Worm (Caenorhabditis elegans) whole organism, midembryonic: Measurements from ENCODE around the gene ZK616.3.

ENCODE experiments used
- T22C8.4 ChIP-seq: fragments of 200-800 bp; sonication (Bioruptor generic); IDR thresholded peaks from 2 replicates; pipeline ENCODE4 v1.3.6; 2022; ENCODE audit warnings: missing genetic modification characterization, missing compliant biosample characterization
- cog-1 ChIP-seq: sonication (generic microtip); optimal IDR thresholded peaks from 2 replicates; lab custom pipeline; 2016; ENCODE audit warnings: missing genetic modification characterization, missing compliant biosample characterization
- flt-1 ChIP-seq: fragments of 200-800 bp; sonication (Bioruptor generic); IDR thresholded peaks from 2 replicates; pipeline ENCODE4 v1.3.6; 2022; ENCODE audit warnings: missing genetic modification characterization, missing compliant biosample characterization
- klf-2 ChIP-seq: fragments of 200-800 bp; sonication (Bioruptor generic); conservative IDR thresholded peaks from 2 replicates; pipeline ENCODE4 v1.3.6; 2022; ENCODE audit warnings: missing genetic modification reagents, missing genetic modification characterization, missing compliant biosample characterization
- tab-1 ChIP-seq: fragments of 200-800 bp; sonication (Bioruptor generic); IDR thresholded peaks from 2 replicates; pipeline ENCODE4 v1.3.6; 2022; ENCODE audit warnings: missing genetic modification characterization, missing compliant biosample characterization
- ztf-29 ChIP-seq: fragments of 200-800 bp; sonication (Bioruptor generic); IDR thresholded peaks from 2 replicates; pipeline ENCODE4 v1.3.6; 2022; ENCODE audit warnings: missing genetic modification reagents, missing genetic modification characterization, missing compliant biosample characterization

ce11 chrIV:5394687-5395086, 2.2 kb upstream of the ZK616.3 start, which contains the start of the genes perm-3 and swsn-6:
- TF ChIP-seq tab-1 (GFP tag; lab: Robert Waterston, UW), result no peak
- no peak for TF ChIP-seq cog-1 (tag; lab: Kevin White, UChicago)
- TF ChIP-seq klf-2 (GFP tag; lab: Robert Waterston, UW), result no peak
- no peak for TF ChIP-seq ztf-29 (GFP tag; lab: Robert Waterston, UW)
- peak; percentile 66; the same call in 1 of the 2 replicates for TF ChIP-seq flt-1 (GFP tag; lab: Robert Waterston, UW)
- TF ChIP-seq T22C8.4 (GFP tag; lab: Robert Waterston, UW), result peak; percentile 85; the same call in 1 of the 2 replicates
